Fruit fly (Drosophila melanogaster) whole organism, prepupa: ENCODE data around the gene Pdxk.

Experiments
- Blimp-1 ChIP-seq: fragments of 200-800 bp; sonication (Bioruptor generic); optimal IDR thresholded peaks from 3 replicates; lab custom pipeline; 2017; ENCODE audit warnings: missing biosample characterization, missing genetic modification characterization, mild to moderate bottlenecking, moderate library complexity, missing genetic modification reagents
- CG10631 ChIP-seq: fragments of 200-800 bp; sonication (Bioruptor generic); optimal IDR thresholded peaks from 2 replicates; lab custom pipeline; 2016; ENCODE audit warnings: missing biosample characterization, missing genetic modification characterization
- CG31627 ChIP-seq: fragments of 200-800 bp; sonication (Bioruptor generic); optimal IDR thresholded peaks from 3 replicates; lab custom pipeline; 2016; ENCODE audit warnings: missing biosample characterization, missing genetic modification characterization
- CG4318 ChIP-seq: fragments of 200-800 bp; sonication (Bioruptor generic); optimal IDR thresholded peaks from 3 replicates; lab custom pipeline; 2017; ENCODE audit warnings: missing biosample characterization, mild to moderate bottlenecking, missing genetic modification characterization
- CG6808 ChIP-seq: fragments of 200-800 bp; sonication (Bioruptor generic); optimal IDR thresholded peaks from 3 replicates; lab custom pipeline; 2017; ENCODE audit warnings: missing biosample characterization, missing genetic modification characterization, mild to moderate bottlenecking, moderate library complexity, missing genetic modification reagents
- Lpt ChIP-seq: fragments of 200-800 bp; sonication (Bioruptor generic); optimal IDR thresholded peaks from 3 replicates; lab custom pipeline; 2016; ENCODE audit warnings: missing biosample characterization, missing genetic modification characterization
- OdsH ChIP-seq: fragments of 200-800 bp; sonication (Bioruptor generic); optimal IDR thresholded peaks from 3 replicates; lab custom pipeline; 2016; ENCODE audit warnings: missing biosample characterization, missing genetic modification characterization
- Sox15 ChIP-seq: fragments of 200-800 bp; sonication (Bioruptor generic); optimal IDR thresholded peaks from 3 replicates; lab custom pipeline; 2016; ENCODE audit warnings: missing biosample characterization, missing genetic modification characterization

- TF ChIP-seq Blimp-1 (GFP tag; lab: Kevin White, UChicago) (peak; percentile 30), OdsH (GFP tag; lab: Kevin White, UChicago) (no peak), CG31627 (no peak), CG4318 (GFP tag; lab: Kevin White, UChicago) (no peak), Lpt (peak; percentile 64), CG10631 (GFP tag; lab: Kevin White, UChicago) (no peak), CG6808 (GFP tag; lab: Kevin White, UChicago) (peak; percentile 29), Sox15 (GFP tag; lab: Kevin White, UChicago) (no peak)
Observed at dm6 chr3L:9335711-9336110, 24.4 kb upstream of the Pdxk start.
